Fruit fly (Drosophila melanogaster): ENCODE measurements around the gene CG31327.

DNA sequence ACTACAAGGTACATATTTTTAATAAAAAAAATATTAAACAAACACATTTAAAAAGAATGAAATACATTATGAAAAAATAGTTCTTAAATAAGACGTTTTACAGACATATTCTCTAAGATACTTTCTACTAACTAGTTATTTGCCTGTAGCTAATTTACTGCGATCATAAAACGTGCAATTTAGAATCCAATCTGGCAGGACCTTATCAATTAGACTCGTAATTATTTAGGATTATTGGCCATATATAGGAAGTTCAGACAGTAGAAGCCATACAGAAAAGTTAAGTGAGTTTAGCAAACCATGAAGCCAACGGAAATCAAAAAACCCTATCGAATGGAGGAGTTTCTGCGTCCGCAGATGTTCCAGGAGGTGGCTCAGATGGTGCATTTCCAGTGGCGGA is 50.9 kb downstream of the CG31327 start, which contains the start of gene Or88a:
- no peak for TF ChIP-seq CG17806 (tag; optimal IDR thresholded peaks at IDR 0.05)
- no peak for TF ChIP-seq CG9948 (tag; optimal IDR thresholded peaks at IDR 0.05)
- TF ChIP-seq CG15710 (tag; optimal IDR thresholded peaks at IDR 0.05), result no peak
- no peak for TF ChIP-seq CG8301 (tag; optimal IDR thresholded peaks at IDR 0.05)
- TF ChIP-seq EcR (GFP tag; optimal IDR thresholded peaks at IDR 0.05), result no peak
- no peak for TF ChIP-seq CG12605 (GFP tag; IDR thresholded peaks at IDR 0.05)
- no peak for TF ChIP-seq Snoo (tag; optimal IDR thresholded peaks at IDR 0.05)
